Fruit fly (Drosophila melanogaster) S2 (cell line): Measurements from ENCODE around the gene CG10019.

Experiments used
- CG8478 ChIP-seq: fragments of >200 bp; optimal IDR thresholded peaks from 2 replicates; lab custom pipeline; 2018
- CTCF ChIP-seq, 2 experiments: fragments of >200 bp; optimal IDR thresholded peaks; 2 replicates each; lab custom pipeline; 2018

CG10019 gene

DNA sequence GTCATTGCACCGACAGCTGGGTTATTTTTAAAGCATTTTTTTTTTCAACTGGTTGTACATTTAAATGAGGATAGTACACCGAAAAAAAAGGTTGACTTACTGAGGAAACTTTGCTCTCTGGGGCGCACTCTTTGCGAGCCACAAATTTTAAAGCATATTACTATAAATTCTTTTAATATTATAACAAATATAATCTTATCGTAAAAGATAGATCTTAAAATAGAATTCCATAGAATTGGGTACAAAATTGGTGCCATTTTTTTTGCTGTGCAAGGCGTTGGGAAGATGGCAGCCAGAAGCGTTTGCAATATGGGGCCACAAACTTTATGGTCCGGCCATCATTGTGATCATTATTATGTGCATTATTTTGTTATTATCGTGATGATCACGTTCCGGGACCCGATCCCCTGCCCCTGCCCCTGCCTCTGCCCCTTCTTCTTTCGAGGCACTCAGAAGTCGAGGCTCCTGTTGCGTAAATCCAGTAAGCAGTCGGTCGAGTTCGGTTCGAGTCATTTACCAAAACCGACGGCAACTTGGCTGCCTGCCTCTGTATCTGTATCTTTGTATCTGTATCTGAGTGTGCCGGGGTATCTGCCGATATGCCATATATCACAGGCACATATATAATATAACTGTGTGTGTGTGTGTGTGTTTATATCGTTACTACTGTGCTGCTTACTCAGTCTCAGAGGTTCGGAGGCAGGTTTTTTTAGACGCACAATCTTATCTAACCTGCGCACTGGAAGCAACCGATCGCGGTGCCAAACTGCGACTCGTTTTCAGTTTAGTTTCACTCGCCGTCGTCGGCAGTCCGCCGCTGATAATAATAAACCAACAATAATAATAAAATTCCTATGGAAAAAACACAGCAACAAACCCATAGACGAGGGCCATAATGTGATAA lies 48.1 kb downstream of the CG10019 start:
- TF ChIP-seq CTCF (optimal IDR thresholded peaks at IDR 0.05; lab: Kevin White, UChicago) (no peak), CG8478 (no peak)

DNA sequence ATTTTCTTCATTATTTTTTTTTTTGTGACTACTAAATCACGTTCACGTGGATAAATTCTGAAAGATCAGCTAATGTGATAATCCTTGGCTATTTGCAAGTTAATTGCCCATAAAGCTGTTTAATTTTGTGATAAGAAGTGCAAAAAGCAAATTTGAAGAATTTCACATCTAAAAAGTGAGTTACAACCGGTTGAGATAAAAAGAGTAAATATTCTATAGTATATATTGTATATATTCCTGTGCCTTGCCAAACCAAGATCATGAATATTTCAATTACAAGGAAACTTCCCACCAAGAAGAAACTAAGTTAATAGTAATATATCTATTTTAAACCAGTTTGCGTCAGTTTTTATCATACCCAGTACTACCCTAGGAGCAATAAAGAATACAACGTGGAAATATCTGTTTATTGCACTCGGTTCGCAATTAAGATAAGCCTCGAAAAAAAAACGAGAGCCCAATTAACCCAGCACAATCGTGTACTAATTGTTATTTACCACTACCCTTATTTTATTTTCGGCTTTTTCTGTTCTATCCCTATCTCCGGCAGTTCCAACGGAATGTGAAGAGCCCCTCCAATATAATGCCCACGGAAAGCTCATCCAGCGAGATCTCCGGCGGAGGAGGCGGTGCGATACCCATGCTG lies 49.0 kb downstream of the CG10019 start:
- TF ChIP-seq CG8478 = no peak
- no peak for TF ChIP-seq CTCF (optimal IDR thresholded peaks at IDR 0.05; lab: Kevin White, UChicago)

DNA sequence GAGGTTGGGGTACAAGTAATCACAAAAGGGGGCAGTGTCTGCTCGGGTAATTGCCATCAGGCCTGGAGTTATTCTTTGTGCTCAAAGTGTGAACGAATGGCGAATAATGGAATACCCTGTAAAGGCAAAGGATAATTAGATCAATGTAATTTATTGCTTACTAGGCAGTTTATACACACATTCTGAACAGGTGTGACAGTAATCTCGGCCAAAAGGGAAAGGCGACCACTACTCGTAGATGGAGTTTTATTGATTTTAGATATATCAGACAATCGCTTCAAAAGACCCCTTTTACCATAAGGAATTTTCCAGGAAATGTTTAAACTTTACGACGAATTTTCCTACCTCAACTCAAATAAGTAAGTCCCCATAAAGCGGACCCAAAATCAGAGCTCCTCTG lies 50.3 kb downstream of the CG10019 start:
- TF ChIP-seq CG8478 = no peak
- TF ChIP-seq CTCF (optimal IDR thresholded peaks at IDR 0.05; lab: Kevin White, UChicago) = no peak

DNA sequence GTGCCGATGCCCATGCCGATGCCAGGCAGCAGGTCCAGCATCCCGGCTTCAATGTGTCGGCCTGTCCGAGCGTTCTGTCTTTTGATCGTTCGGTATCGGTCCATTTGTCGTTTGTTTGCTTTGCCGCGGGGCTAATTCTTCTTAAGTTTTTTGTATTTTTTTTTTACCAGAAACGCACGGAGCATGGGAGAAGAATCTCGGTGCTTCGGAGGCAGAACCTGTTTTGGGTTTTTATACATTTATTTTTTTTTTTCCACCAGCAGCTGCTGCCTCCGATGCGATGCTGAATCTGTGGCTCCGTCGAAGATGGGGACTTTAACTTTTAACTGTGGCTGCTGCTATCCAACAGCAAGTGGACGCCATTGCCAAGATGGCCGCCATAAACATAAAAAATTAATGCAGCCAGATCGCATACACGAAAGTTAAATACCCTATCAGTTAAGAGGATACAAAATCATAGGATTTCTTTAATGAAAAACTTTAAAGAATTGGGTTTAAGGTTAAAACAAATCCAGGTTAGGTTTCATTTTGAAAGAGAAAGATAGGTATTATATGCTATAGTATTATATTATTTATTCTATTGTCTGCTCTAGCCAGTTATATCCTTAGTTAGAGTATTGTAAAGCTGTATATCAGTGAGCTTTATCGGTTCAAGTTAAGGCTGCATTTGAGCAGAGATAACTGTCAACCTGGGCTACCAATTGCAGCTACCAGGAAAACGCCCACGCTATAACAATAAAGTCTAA lies 51.0 kb downstream of the CG10019 start:
- TF ChIP-seq CTCF (optimal IDR thresholded peaks at IDR 0.05; lab: Kevin White, UChicago) = no peak
- no peak for TF ChIP-seq CG8478

DNA sequence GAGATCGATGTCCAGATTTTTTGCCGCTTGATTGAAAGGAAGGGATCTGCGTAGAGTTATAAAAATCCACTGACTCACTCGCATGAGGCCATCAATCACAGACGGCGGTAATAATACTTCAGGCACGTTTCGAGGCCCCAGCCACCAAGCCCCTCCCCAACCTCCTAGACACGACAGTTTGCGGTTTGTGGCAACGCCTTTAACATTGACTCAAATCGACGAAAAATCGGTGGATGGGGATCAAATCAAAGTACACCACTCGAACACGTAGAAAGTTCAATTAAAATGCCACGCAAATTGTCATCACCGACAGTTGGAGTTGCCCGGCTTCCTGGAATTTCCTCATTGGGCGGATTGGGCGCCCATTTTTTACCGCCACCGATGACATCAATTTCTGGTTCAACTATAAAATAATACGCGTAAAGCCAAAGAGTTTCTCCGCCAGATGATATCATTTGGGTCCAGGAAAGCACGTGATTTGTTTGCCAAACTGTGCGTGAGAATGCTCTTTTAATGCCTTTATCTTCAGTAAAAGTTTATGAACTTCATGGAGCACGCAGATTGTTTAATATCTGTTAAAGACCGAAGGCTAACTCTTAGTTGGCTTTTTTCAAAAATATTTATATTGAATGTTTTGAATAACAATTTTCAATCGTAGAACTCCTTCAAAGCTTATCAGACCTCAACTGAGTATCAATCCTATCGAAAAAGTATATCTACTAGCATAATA lies 54.2 kb downstream of the CG10019 start, which contains the start of gene CG31960:
Gene CG31960, plus strand, starts transcription at position 680 of the 730 bp plus-strand sequence.
- TF ChIP-seq CG8478 = no peak
- no peak for TF ChIP-seq CTCF (optimal IDR thresholded peaks at IDR 0.05; lab: Kevin White, UChicago)

DNA sequence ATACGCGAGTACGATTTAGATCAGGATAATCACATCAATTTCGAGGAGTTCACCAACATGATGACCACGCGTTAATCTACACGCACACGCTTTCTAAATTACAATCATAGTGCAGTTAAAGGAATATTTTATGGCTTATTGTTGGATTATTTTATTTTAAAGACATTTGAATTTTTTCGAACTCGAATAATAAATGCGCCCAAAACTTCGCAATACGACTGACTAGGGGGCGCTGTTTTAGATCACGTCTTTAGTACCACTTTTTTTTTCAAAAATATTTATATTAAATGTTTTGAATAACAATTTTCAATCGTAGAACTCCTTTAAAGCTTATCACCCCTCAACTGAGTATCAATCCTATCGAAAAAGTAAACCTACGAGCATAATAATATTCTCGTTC lies 55.1 kb downstream of the CG10019 start:
- TF ChIP-seq CTCF (optimal IDR thresholded peaks at IDR 0.05; lab: Kevin White, UChicago) = peak in 1 of 2 experiments; percentile 74
- no peak for TF ChIP-seq CG8478

DNA sequence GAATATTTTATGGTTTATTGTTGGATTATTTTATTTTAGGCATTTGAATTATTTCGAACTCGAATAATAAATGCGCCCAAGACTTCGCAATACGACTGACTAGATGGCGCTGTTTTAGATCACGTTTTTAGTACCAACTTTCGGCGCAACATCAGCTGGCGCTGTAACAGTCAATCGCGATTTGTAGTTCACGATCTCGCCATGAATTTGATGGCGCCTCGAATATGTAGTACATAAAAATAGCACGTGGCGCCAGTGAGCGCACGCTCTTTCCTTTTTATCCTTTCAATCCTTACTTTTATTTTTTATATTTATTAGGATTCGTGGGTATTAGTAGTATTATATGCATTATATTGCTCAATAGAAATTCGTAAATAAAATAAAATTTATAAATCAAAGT lies 56.0 kb downstream of the CG10019 start:
- peak; percentile 97 to 99 for TF ChIP-seq CTCF (optimal IDR thresholded peaks at IDR 0.05; lab: Kevin White, UChicago)
- TF ChIP-seq CG8478 = no peak

DNA sequence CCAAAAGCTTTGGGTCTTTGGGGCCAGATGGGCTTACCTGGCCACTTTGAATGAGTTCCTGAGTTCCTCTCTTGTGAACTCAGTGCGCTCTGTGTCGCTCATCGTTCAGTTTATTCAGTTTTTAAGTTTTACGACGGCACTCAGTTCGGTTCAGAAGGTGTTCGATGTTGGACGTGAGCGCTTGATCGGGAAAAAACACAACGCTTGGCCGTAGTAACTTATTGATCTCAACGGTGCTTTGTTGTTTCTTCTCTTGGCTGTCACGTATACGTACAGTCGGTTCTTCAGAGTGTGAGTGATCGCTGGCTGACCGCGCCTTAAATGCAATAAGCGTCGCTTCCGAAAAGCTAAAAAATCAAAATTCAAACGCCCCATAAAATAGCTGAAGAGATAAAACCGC lies 56.8 kb downstream of the CG10019 start, which contains the start of gene bark:
Gene bark, plus strand, starts transcription at position 140 of the 400 bp plus-strand sequence.
- TF ChIP-seq CG8478 (no peak), CTCF (optimal IDR thresholded peaks at IDR 0.05; lab: Kevin White, UChicago) (no peak)

DNA sequence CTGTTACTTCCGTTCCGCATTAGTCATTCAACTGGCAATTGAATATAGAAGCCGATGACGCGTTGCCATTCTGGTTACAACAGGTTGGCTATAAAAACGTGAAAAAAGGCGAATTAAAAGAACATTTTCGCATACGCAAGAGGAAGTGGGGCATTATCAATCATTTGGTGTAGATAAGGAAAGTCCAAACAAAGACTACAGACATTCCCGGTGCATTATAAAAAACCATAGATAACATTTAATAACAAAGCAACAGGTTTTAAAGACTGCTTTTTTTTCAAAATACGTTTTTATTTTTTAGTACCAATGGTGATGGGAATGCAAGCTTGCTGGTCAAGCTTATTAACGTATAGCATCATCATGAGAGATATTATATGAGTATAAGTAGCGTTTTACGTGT lies 57.9 kb downstream of the CG10019 start:
- no peak for TF ChIP-seq CTCF (optimal IDR thresholded peaks at IDR 0.05; lab: Kevin White, UChicago)
- no peak for TF ChIP-seq CG8478

DNA sequence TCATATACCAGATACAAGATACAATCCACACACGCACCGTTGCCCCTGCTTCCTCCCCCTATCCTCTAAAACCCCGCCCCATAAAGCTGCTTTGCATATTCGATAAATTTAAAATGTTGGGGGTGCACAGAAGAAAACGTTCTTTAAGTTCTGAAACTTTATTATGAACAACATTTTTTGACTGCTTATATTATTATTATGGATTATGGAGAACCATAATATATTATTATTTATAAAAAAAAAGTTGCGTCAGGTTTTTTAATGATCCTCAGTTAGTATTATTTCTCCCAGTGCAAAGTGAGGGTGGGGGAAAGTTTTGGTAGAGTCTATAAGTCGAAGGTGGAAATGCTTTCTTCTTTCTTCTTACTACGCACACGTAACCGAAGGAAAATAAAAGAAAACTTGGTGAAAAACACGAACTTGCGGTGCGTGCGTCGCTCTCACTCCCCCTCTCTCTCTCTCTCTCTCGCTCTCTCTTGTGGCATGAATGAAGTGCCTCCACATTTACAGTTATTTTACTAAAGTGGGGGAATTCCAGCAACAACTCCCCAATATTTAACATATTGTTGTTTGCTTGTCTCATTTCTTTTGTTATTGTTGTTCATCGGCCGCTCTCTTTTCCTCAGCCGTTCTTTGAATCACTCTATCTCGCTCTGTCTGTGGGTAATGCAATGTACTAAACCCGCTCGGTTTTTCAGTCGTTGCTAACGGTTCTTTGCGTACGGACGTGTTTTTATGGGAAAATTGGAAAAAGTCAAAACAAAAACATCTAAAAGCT lies 59.2 kb downstream of the CG10019 start:
- TF ChIP-seq CTCF (optimal IDR thresholded peaks at IDR 0.05; lab: Kevin White, UChicago) (no peak), CG8478 (no peak)

DNA sequence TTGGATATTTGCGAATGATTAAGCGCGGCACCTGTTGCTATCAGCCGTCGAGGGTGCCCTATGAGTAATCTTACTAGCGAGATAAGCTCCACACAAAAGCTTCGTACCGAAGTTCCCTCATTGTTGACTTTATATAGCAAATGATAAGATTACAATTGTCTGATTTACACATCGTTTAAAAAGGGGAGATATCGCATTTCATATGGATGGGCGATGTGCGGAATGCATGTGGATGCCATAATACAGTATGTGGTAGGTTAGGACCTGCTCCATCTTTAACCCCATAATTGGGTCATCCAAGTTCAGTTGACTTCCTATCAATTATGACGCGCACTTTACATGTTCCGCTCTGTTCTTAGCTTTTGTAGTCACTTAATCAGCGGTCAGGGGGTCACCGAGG lies 61.4 kb downstream of the CG10019 start:
- TF ChIP-seq CTCF (optimal IDR thresholded peaks at IDR 0.05; lab: Kevin White, UChicago) (no peak), CG8478 (no peak)

DNA sequence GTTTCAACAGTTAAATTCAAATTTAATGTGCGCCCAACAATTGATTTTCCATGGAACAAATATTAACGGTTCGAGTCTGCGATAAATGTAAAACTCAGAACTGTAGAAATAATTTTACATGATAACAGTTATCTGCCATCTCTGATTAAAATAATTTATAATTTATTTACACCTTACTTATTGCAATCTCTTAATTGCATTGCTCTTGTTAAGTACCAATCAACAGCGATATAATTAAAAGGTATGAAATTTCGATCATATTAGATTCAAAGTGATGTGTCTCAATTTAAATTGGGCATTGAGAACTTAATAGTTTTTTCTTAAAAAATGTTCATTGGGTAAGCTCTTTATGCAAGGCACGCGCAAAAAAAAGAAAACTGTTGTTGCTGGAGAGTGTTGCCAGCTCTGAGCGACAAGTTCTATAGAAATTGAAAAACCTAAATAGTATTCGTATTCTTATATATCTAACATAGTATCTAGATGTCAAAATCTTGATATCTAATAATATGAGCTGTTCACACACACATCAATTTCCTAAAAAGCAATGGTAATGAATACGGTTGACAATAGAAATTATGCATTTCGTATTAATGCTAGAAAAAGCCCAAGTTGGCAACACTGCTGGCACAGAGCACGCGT lies 72.7 kb downstream of the CG10019 start:
- TF ChIP-seq CG8478 (no peak), CTCF (optimal IDR thresholded peaks at IDR 0.05; lab: Kevin White, UChicago) (peak in 1 of 2 experiments; percentile 37)

DNA sequence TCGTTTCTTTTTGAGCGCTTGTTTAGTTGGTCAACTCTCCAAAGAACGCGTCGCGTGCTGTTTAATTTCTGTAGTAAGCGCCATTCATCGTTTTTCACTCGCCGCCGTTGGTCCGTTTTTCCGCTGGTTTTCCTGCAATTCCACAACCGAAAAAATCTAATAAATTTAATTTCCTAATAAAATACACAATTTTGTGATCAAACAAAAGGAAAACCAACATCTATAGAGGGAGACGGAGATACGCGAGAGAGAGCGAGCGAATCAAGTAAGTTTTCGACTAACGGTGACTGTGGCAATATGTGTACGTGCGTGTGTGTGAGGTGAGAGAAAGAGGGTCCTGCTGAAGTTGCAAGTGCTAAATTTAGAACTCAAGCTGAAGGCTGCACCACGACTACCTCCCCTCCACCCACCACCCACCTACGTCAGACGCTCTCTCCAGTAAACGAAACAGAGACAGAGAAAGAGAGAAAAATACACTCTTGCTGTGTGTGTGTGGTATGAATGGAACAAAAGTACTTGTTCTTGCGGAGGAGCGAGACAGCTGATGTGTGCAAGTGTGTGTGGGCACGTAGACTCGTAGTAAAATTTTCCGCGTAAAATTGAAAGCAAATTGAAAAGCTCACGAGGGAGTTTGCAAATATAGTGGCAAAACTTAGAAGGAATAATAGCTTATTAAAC lies 73.3 kb downstream of the CG10019 start, which contains the start of gene Reph:
Gene Reph, plus strand, starts transcription at position 80 of the 678 bp plus-strand sequence.
- TF ChIP-seq CTCF (optimal IDR thresholded peaks at IDR 0.05; lab: Kevin White, UChicago) = peak in 1 of 2 experiments; percentile 6
- TF ChIP-seq CG8478 = no peak
